Worm (Caenorhabditis elegans) whole organism, late embryonic: ENCODE results near the gene ain-1.

Experiments used
- C38D4.7 ChIP-seq: fragments of 200-800 bp; sonication (Bioruptor generic); optimal IDR thresholded peaks from 2 replicates; lab custom pipeline; 2018; ENCODE audit warnings: mild to moderate bottlenecking, missing genetic modification characterization, moderate library complexity, missing compliant biosample characterization
- F13H6.1 ChIP-seq: sonication (generic microtip); optimal IDR thresholded peaks from 2 replicates; lab custom pipeline; 2016; ENCODE audit warnings: missing genetic modification characterization, missing compliant biosample characterization
- K02D7.2 ChIP-seq: sonication (generic microtip); optimal IDR thresholded peaks from 2 replicates; lab custom pipeline; 2017; ENCODE audit warnings: mild to moderate bottlenecking, missing genetic modification characterization, missing compliant biosample characterization
- K09A11.1 ChIP-seq: sonication (generic microtip); optimal IDR thresholded peaks from 2 replicates; lab custom pipeline; 2017; ENCODE audit warnings: antibody characterized with exemption, mild to moderate bottlenecking, missing genetic modification characterization, missing compliant biosample characterization; ENCODE audit not compliant: insufficient read depth
- T23F11.4 ChIP-seq: fragments of 200-800 bp; sonication (Bioruptor generic); optimal IDR thresholded peaks from 2 replicates; lab custom pipeline; 2018; ENCODE audit warnings: mild to moderate bottlenecking, missing genetic modification characterization, missing compliant biosample characterization
- Y22D7AL.16 ChIP-seq: sonication (generic microtip); optimal IDR thresholded peaks from 2 replicates; lab custom pipeline; 2016; ENCODE audit warnings: missing genetic modification characterization, missing compliant biosample characterization
- ceh-14 ChIP-seq: sonication (generic microtip); optimal IDR thresholded peaks from 2 replicates; lab custom pipeline; 2016; ENCODE audit warnings: missing genotype, missing genetic modification characterization, missing compliant biosample characterization
- ceh-18 ChIP-seq: sonication (generic microtip); optimal IDR thresholded peaks from 2 replicates; lab custom pipeline; 2016; ENCODE audit warnings: missing genetic modification characterization, missing compliant biosample characterization
- ceh-2 ChIP-seq: sonication (generic microtip); optimal IDR thresholded peaks from 2 replicates; lab custom pipeline; 2016; ENCODE audit warnings: missing genotype, missing genetic modification characterization, missing compliant biosample characterization
- ceh-22 ChIP-seq: sonication (generic microtip); optimal IDR thresholded peaks from 2 replicates; lab custom pipeline; 2017; ENCODE audit warnings: missing biosample characterization, missing genetic modification characterization
- ceh-24 ChIP-seq: sonication (generic microtip); optimal IDR thresholded peaks from 2 replicates; lab custom pipeline; 2016; ENCODE audit warnings: mild to moderate bottlenecking, missing genetic modification characterization, missing compliant biosample characterization
- ceh-30 ChIP-seq: fragments of 150-350 bp; optimal IDR thresholded peaks from 2 replicates; lab custom pipeline; 2014; ENCODE audit warnings: missing biosample characterization, missing genetic modification characterization
- ceh-31 ChIP-seq: sonication (generic microtip); optimal IDR thresholded peaks from 2 replicates; lab custom pipeline; 2016; ENCODE audit warnings: missing genetic modification characterization, missing compliant biosample characterization
- ceh-6 ChIP-seq: fragments of 200-800 bp; sonication (Bioruptor generic); optimal IDR thresholded peaks from 2 replicates; lab custom pipeline; 2018; ENCODE audit warnings: mild to moderate bottlenecking, missing genetic modification characterization, missing compliant biosample characterization
- ceh-9 ChIP-seq: sonication (generic microtip); optimal IDR thresholded peaks from 2 replicates; lab custom pipeline; 2016; ENCODE audit warnings: mild to moderate bottlenecking, missing genetic modification characterization, inconsistent platforms, missing compliant biosample characterization
- che-1 ChIP-seq: sonication (generic microtip); optimal IDR thresholded peaks from 2 replicates; lab custom pipeline; 2016; ENCODE audit warnings: mild to moderate bottlenecking, missing genetic modification characterization, missing compliant biosample characterization
- dve-1 ChIP-seq: sonication (generic microtip); optimal IDR thresholded peaks from 2 replicates; lab custom pipeline; 2017; ENCODE audit warnings: antibody characterized with exemption, mild to moderate bottlenecking, missing genetic modification characterization, missing compliant biosample characterization
- elt-2 ChIP-seq: sonication (generic microtip); optimal IDR thresholded peaks from 2 replicates; lab custom pipeline; 2016; ENCODE audit warnings: missing genetic modification reagents, missing genetic modification characterization, missing compliant biosample characterization
- ets-4 ChIP-seq: sonication (generic microtip); optimal IDR thresholded peaks from 2 replicates; lab custom pipeline; 2016; ENCODE audit warnings: missing genetic modification characterization, missing compliant biosample characterization
- hlh-13 ChIP-seq: fragments of 200-800 bp; sonication (Bioruptor generic); optimal IDR thresholded peaks from 2 replicates; lab custom pipeline; 2018; ENCODE audit warnings: mild to moderate bottlenecking, missing genetic modification characterization, missing compliant biosample characterization
- hlh-15 ChIP-seq: sonication (generic microtip); optimal IDR thresholded peaks from 2 replicates; lab custom pipeline; 2016; ENCODE audit warnings: missing genetic modification characterization, missing compliant biosample characterization
- hlh-30 ChIP-seq: sonication (generic microtip); optimal IDR thresholded peaks from 2 replicates; lab custom pipeline; 2017; ENCODE audit warnings: antibody characterized with exemption, missing genetic modification characterization, missing compliant biosample characterization; ENCODE audit not compliant: insufficient read depth
- lin-11 ChIP-seq: fragments of 200-800 bp; sonication (Bioruptor generic); optimal IDR thresholded peaks from 2 replicates; lab custom pipeline; 2018; ENCODE audit warnings: mild to moderate bottlenecking, missing genetic modification characterization, missing compliant biosample characterization
- mec-3 ChIP-seq: sonication (generic microtip); optimal IDR thresholded peaks from 2 replicates; lab custom pipeline; 2016; ENCODE audit warnings: borderline replicate concordance, missing genetic modification characterization, missing compliant biosample characterization
- nfya-1 ChIP-seq: sonication (generic microtip); optimal IDR thresholded peaks from 2 replicates; lab custom pipeline; 2017; ENCODE audit warnings: missing genetic modification characterization, mild to moderate bottlenecking, missing compliant biosample characterization, antibody characterized with exemption, moderate library complexity
- nhr-11 ChIP-seq: fragments of 150-350 bp; optimal IDR thresholded peaks from 2 replicates; lab custom pipeline; 2014; ENCODE audit warnings: missing biosample characterization, missing genetic modification characterization
- nhr-232 ChIP-seq: sonication (generic microtip); optimal IDR thresholded peaks from 2 replicates; lab custom pipeline; 2016; ENCODE audit warnings: missing genetic modification characterization, missing compliant biosample characterization
- npax-4 ChIP-seq: sonication (generic microtip); optimal IDR thresholded peaks from 2 replicates; lab custom pipeline; 2016; ENCODE audit warnings: missing genetic modification characterization, missing compliant biosample characterization
- pat-9 ChIP-seq: fragments of 200-800 bp; sonication (Bioruptor generic); optimal IDR thresholded peaks from 2 replicates; lab custom pipeline; 2018; ENCODE audit warnings: mild to moderate bottlenecking, missing genetic modification characterization, moderate library complexity, missing compliant biosample characterization
- pax-1 ChIP-seq: fragments of 150-350 bp; optimal IDR thresholded peaks from 2 replicates; lab custom pipeline; 2014; ENCODE audit warnings: missing biosample characterization, missing genetic modification characterization
- pha-2 ChIP-seq: sonication (generic microtip); optimal IDR thresholded peaks from 2 replicates; lab custom pipeline; 2017; ENCODE audit warnings: mild to moderate bottlenecking, missing genetic modification characterization, missing compliant biosample characterization
- pha-4 ChIP-seq: fragments of 150-350 bp; optimal IDR thresholded peaks from 2 replicates; lab custom pipeline; 2018; ENCODE audit warnings: missing biosample characterization, missing genetic modification reagents, missing genetic modification characterization
- rnt-1 ChIP-seq: sonication (generic microtip); optimal IDR thresholded peaks from 2 replicates; lab custom pipeline; 2016; ENCODE audit warnings: missing genetic modification characterization, missing compliant biosample characterization
- sox-2 ChIP-seq: fragments of 200-800 bp; sonication (Bioruptor generic); IDR thresholded peaks from 2 replicates; pipeline ENCODE4 v1.3.6; 2022; ENCODE audit warnings: missing genetic modification reagents, missing genetic modification characterization, missing compliant biosample characterization
- tbx-2 ChIP-seq: sonication (generic microtip); optimal IDR thresholded peaks from 2 replicates; lab custom pipeline; 2016; ENCODE audit warnings: missing genetic modification characterization, missing compliant biosample characterization
- tbx-7 ChIP-seq: sonication (generic microtip); optimal IDR thresholded peaks from 2 replicates; lab custom pipeline; 2016; ENCODE audit warnings: missing genotype, missing genetic modification characterization, missing compliant biosample characterization
- ttx-3 ChIP-seq: sonication (generic microtip); optimal IDR thresholded peaks from 2 replicates; lab custom pipeline; 2016; ENCODE audit warnings: missing genetic modification reagents, missing genetic modification characterization, missing compliant biosample characterization
- unc-3 ChIP-seq, 2 experiments: fragments of 200-800 bp in 1 of 2; sonication (Bioruptor generic) in 1 of 2; sonication (generic microtip) in 1 of 2; conservative IDR thresholded peaks in 1 of 2; optimal IDR thresholded peaks in 1 of 2; 2 replicates each; pipeline versions ENCODE4 v1.3.6 to Lab custom; 2016 to 2022; ENCODE audit warnings: missing compliant biosample characterization in 2 of 2, missing genetic modification characterization in 2 of 2, missing genetic modification reagents in 1 of 2
- unc-86 ChIP-seq: sonication (generic microtip); optimal IDR thresholded peaks from 2 replicates; lab custom pipeline; 2016; ENCODE audit warnings: missing genetic modification characterization, missing compliant biosample characterization
- zip-5 ChIP-seq: sonication (generic microtip); optimal IDR thresholded peaks from 2 replicates; lab custom pipeline; 2016; ENCODE audit warnings: missing genetic modification characterization, missing compliant biosample characterization

ain-1 gene

DNA sequence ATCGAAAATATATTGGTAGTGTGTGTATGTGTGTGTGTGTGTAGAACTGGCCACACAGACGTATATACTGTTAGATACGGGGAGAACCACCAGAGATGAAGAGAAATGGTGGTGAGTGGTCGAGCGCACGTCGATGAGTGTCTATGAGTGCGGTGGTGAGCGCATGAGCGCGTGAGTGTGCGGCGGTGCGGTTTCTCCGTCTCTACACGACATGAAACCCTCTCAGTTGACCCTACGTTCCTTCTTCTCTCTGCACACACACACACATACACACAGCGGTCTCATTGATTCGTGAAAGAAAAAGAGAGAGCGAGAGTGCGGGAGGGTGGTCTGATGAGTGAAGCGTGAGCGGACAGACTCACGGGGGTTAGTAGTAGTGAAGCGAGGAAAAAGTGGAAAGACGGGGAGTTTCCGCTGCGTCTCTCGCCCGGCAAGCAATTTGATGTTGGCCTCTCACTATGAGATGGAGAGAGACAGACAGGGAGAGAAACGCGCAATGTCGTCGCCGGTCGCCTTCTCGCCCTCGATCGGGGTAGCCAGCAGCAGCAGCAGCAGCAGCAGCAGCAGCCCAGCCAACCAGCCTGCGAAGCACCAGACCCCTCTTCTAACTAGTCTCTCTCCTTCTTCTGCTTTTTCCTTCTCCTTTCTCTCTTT lies 831 bp upstream of the ain-1 start (continued):
- TF ChIP-seq npax-4 (tag; lab: Kevin White, UChicago) (no peak), ets-4 (peak; percentile 63), unc-86 (tag; lab: Kevin White, UChicago) (peak; percentile 78), hlh-30 (tag; lab: Kevin White, UChicago) (peak; percentile 95), tbx-2 (peak; percentile 93), ttx-3 (tag; lab: Kevin White, UChicago) (no peak), mec-3 (no peak), Y22D7AL.16 (no peak), ceh-2 (tag; lab: Kevin White, UChicago) (peak; percentile 71), pha-4 (no peak), pat-9 (tag; lab: Kevin White, UChicago) (peak; percentile 35), ceh-30 (tag; lab: Kevin White, UChicago) (peak; percentile 84), pax-1 (tag; lab: Kevin White, UChicago) (peak; percentile 11), elt-2 (peak; percentile 73), ceh-9 (tag; lab: Kevin White, UChicago) (no peak), T23F11.4 (GFP tag; lab: Kevin White, UChicago) (peak; percentile 81), tbx-7 (peak; percentile 30)

DNA sequence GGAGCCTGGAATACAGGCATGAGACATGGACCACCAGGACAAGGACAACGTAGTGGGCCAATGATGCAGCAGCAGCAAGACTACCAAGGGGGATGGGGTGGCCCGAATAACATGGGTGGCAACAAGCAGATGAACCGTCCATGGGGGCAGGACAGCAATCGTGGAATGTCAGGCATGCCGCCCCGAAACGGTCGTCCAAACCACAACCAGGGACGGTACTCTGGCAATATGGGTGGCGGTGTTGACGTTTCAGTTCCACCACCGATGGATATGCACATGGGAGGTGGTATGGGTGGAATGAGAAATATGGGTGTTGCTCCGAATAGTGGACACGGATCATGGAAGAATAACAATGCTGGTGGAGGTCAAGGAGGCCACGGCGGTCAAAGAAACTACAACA lies 843 bp downstream of the ain-1 start:
- TF ChIP-seq ceh-2 (tag; lab: Kevin White, UChicago) (no peak), ceh-18 (tag; lab: Kevin White, UChicago) (no peak), pha-2 (tag; lab: Kevin White, UChicago) (no peak), sox-2 (GFP tag; lab: Robert Waterston, UW) (no peak), ceh-31 (tag; lab: Kevin White, UChicago) (no peak), pat-9 (tag; lab: Kevin White, UChicago) (no peak), mec-3 (no peak), ttx-3 (tag; lab: Kevin White, UChicago) (no peak), dve-1 (tag; lab: Kevin White, UChicago) (no peak), che-1 (no peak), ceh-6 (no peak), ceh-30 (tag; lab: Kevin White, UChicago) (no peak), K02D7.2 (tag; lab: Kevin White, UChicago) (no peak)
- TF ChIP-seq, all 69 proteins: peak for 0

DNA sequence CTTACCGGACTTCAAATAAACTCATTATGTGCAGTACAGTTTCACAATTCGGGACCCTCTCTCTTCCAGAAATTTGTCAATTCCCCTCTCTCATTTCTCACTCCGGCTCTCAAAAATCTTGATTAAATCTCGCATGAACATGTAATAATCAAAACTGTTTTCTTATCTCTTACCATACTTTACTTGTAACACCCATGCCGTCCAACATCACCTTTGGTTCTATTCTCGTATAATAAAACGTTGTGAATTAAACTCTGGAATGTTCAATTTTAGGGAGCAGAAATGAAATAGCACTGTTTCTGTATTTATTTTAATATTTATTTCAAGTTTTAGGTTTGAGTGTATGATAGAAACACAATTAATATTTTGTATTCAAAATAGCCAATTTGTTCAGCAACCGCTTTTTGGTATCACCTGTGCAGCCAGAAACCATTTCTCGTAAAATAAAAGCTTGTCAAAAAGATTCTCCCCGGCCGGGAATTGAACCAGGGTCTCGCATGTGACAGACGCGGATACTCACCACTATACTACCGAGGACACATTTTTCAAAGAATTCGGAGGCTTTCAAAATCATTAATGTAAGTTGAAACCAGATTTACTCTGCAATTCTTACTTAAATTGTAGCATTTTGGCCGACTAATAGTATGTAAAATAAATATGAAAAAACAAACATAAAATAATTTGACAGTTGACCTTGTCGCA lies 4.3 kb downstream of the ain-1 start:
- no peak for TF ChIP-seq K09A11.1 (tag; lab: Kevin White, UChicago)
- no peak for TF ChIP-seq unc-3 (GFP tag; conservative IDR thresholded peaks at IDR 0.05; lab: Robert Waterston, UW)
- TF ChIP-seq unc-3 (tag; optimal IDR thresholded peaks at IDR 0.05; lab: Kevin White, UChicago), result no peak
- TF ChIP-seq lin-11 (tag; lab: Kevin White, UChicago), result no peak
- TF ChIP-seq che-1, result no peak
- TF ChIP-seq dve-1 (tag; lab: Kevin White, UChicago), result no peak
- TF ChIP-seq ceh-30 (tag; lab: Kevin White, UChicago), result no peak
- no peak for TF ChIP-seq ceh-9 (tag; lab: Kevin White, UChicago)
- no peak for TF ChIP-seq T23F11.4 (GFP tag; lab: Kevin White, UChicago)
- TF ChIP-seq nfya-1 (tag; lab: Kevin White, UChicago), result no peak
- TF ChIP-seq ceh-2 (tag; lab: Kevin White, UChicago), result no peak
- TF ChIP-seq ceh-14 (tag; lab: Kevin White, UChicago), result no peak
- no peak for TF ChIP-seq nhr-232 (tag; lab: Kevin White, UChicago)
- no peak for TF ChIP-seq pha-4
- TF ChIP-seq ceh-24 (tag; lab: Kevin White, UChicago), result no peak

DNA sequence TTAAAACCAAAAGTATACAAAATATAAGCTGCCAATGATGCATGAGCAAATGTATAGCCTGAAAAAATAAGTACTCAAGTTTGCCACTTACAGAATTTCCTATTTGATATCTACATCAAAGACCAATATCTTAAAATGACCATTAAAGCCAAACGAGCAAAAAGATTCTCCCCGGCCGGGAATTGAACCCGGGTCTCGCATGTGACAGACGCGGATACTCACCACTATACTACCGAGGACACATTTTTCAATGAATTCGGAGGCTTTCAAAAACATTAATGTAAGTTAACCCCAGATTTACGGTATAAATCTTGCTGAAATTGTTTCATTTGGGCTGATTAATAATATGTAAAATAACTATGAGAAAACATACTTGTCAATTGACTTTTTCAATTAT lies 4.9 kb downstream of the ain-1 start:
- no peak for TF ChIP-seq rnt-1 (tag; lab: Kevin White, UChicago)
- no peak for TF ChIP-seq ttx-3 (tag; lab: Kevin White, UChicago)
- TF ChIP-seq tbx-2, result no peak
- TF ChIP-seq ets-4, result no peak
- no peak for TF ChIP-seq pha-4
- TF ChIP-seq nhr-11 (tag; lab: Kevin White, UChicago), result no peak
- TF ChIP-seq C38D4.7 (GFP tag; lab: Kevin White, UChicago), result no peak
- TF ChIP-seq che-1, result no peak
- no peak for TF ChIP-seq tbx-7
- TF ChIP-seq zip-5 (tag; lab: Kevin White, UChicago), result no peak
- no peak for TF ChIP-seq F13H6.1
- TF ChIP-seq K02D7.2 (tag; lab: Kevin White, UChicago), result no peak
- TF ChIP-seq mec-3, result no peak
- TF ChIP-seq unc-86 (tag; lab: Kevin White, UChicago), result no peak
- no peak for TF ChIP-seq pax-1 (tag; lab: Kevin White, UChicago)
- no peak for TF ChIP-seq npax-4 (tag; lab: Kevin White, UChicago)
- no peak for TF ChIP-seq ceh-22 (tag; lab: Kevin White, UChicago)
- TF ChIP-seq hlh-13 (GFP tag; lab: Kevin White, UChicago), result no peak
- TF ChIP-seq lin-11 (tag; lab: Kevin White, UChicago), result no peak
- TF ChIP-seq hlh-15, result no peak
